Worm (Caenorhabditis elegans): Measurements from ENCODE around the gene smvt-1.
A peak's percentile ranks its signal among the peaks of the same experiment; 100 is the strongest.

smvt-1 gene

DNA sequence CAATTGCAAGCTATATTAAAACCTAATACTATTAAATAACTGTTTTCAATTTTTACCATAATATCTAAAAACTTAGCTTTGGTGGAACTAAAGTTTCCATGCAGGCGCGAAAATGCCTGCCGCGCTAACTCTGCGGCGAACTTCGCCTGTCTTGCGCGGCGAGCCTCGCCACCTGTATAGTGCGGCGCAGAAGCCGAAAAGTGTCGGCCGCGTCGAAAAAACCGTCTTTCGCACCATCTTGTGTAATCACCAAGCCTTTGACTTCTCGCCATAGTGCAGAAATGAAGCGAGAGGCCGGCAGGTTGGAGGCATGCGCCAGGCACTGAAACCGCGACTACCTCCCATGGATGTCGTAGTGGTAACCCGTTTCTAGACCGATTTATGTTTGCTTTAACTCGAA, 2.7 kb upstream of the smvt-1 start (continued):
- TF ChIP-seq attf-6 (GFP tag; IDR thresholded peaks at IDR 0.05) (no peak), ztf-6 (GFP tag; IDR thresholded peaks at IDR 0.05) (no peak), nfyb-1 (GFP tag; IDR thresholded peaks at IDR 0.05) (no peak), gei-17 (GFP tag; optimal IDR thresholded peaks at IDR 0.05) (no peak), sptf-2 (GFP tag; optimal IDR thresholded peaks at IDR 0.05) (no peak), dox-1 (GFP tag; IDR thresholded peaks at IDR 0.05) (no peak)

ce11 chrX:2550665-2551064, 1.9 kb upstream of the smvt-1 start:
- TF ChIP-seq F22D6.2 (tag; optimal IDR thresholded peaks at IDR 0.05) (no peak), xnd-1 (tag; optimal IDR thresholded peaks at IDR 0.05) (no peak), ztf-3 (GFP tag; optimal IDR thresholded peaks at IDR 0.05) (no peak), B0336.3 (GFP tag; IDR thresholded peaks at IDR 0.05) (no peak), C06A6.2 (GFP tag; conservative IDR thresholded peaks at IDR 0.05) (no peak), K12H6.12 (tag; optimal IDR thresholded peaks at IDR 0.05) (no peak), bed-2 (GFP tag; IDR thresholded peaks at IDR 0.05) (no peak), nhr-80 (tag; optimal IDR thresholded peaks at IDR 0.05) (no peak), egrh-3 (GFP tag; IDR thresholded peaks at IDR 0.05) (no peak), chd-7 (tag; optimal IDR thresholded peaks at IDR 0.05) (no peak)

- TF ChIP-seq unc-130 (GFP tag; optimal IDR thresholded peaks at IDR 0.05) (no peak), nhr-80 (tag; optimal IDR thresholded peaks at IDR 0.05) (peak; percentile 35), hlh-26 (GFP tag; conservative IDR thresholded peaks at IDR 0.05) (no peak), ama-1 (optimal IDR thresholded peaks at IDR 0.05) (no peak), ama-1 (GFP tag; optimal IDR thresholded peaks at IDR 0.05) (peak; percentile 13 to 80), rcor-1 (GFP tag; IDR thresholded peaks at IDR 0.05) (peak; percentile 51; the same call in 1 of the 2 replicates), zim-3 (tag; optimal IDR thresholded peaks at IDR 0.05) (peak; percentile 72), egl-44 (GFP tag; IDR thresholded peaks at IDR 0.05) (peak; percentile 77), snpc-1.1 (tag; optimal IDR thresholded peaks at IDR 0.05; ENCODE audit: insufficient read depth) (peak; percentile 49), dpff-1 (tag; optimal IDR thresholded peaks at IDR 0.05) (no peak), mxl-1 (tag; optimal IDR thresholded peaks at IDR 0.05) (peak; percentile 63), F49E8.2 (tag; optimal IDR thresholded peaks at IDR 0.05; ENCODE audit: insufficient read depth) (peak; percentile 42), tbx-9 (tag; optimal IDR thresholded peaks at IDR 0.05; ENCODE audit: borderline replicate concordance) (no peak), Y53F4B.3 (GFP tag; IDR thresholded peaks at IDR 0.05) (no peak), snpc-1.3 (tag; optimal IDR thresholded peaks at IDR 0.05; ENCODE audit: insufficient read depth) (peak; percentile 18), let-526 (GFP tag; IDR thresholded peaks at IDR 0.05) (0 out of 2 replicates have a peak, but pooled peaks have one; percentile 32), fkh-3 (tag; optimal IDR thresholded peaks at IDR 0.05) (peak; percentile 51), chd-7 (tag; optimal IDR thresholded peaks at IDR 0.05) (peak; percentile 81), attf-3 (GFP tag; conservative IDR thresholded peaks at IDR 0.05) (no peak), die-1 (tag; optimal IDR thresholded peaks at IDR 0.05) (peak; percentile 88), madf-6 (GFP tag; IDR thresholded peaks at IDR 0.05) (0 out of 2 replicates have a peak, but pooled peaks have one; percentile 20), egrh-3 (GFP tag; IDR thresholded peaks at IDR 0.05) (peak; percentile 42; the same call in 1 of the 2 replicates), lag-1 (GFP tag; IDR thresholded peaks at IDR 0.05) (no peak), B0261.1 (tag; optimal IDR thresholded peaks at IDR 0.05) (peak; percentile 86), Y67H2A.10 (GFP tag; conservative IDR thresholded peaks at IDR 0.05) (no peak), hrde-1 (tag; optimal IDR thresholded peaks at IDR 0.05; ENCODE audit: borderline replicate concordance) (peak; percentile 68), nhr-90 (tag; optimal IDR thresholded peaks at IDR 0.05) (peak; percentile 79), pbrm-1 (GFP tag; IDR thresholded peaks at IDR 0.05) (peak; percentile 69; the same call in 1 of the 2 replicates), ceh-91 (GFP tag; IDR thresholded peaks at IDR 0.05) (0 out of 2 replicates have a peak, but pooled peaks have one; percentile 12), xnd-1 (tag; optimal IDR thresholded peaks at IDR 0.05) (no peak), Y95B8A.8 (GFP tag; IDR thresholded peaks at IDR 0.05) (no peak), gei-17 (GFP tag; optimal IDR thresholded peaks at IDR 0.05) (peak; percentile 25), T07F8.4 (tag; optimal IDR thresholded peaks at IDR 0.05) (peak; percentile 72), ccch-3 (GFP tag; optimal IDR thresholded peaks at IDR 0.05) (peak; percentile 37), hmg-20 (GFP tag; IDR thresholded peaks at IDR 0.05) (peak; percentile 69; the same call in 1 of the 2 replicates)
Measured at ce11 chrX:2549322-2549721, 538 bp upstream of the smvt-1 start.

Measured in whole organism, young adult.